Worm (Caenorhabditis elegans) whole organism, midembryonic: ENCODE results near the gene K09E3.7.

Source experiments
- T22C8.4 ChIP-seq: fragments of 200-800 bp; sonication (Bioruptor generic); IDR thresholded peaks from 2 replicates; pipeline ENCODE4 v1.3.6; 2022; ENCODE audit warnings: missing genetic modification characterization, missing compliant biosample characterization
- flt-1 ChIP-seq: fragments of 200-800 bp; sonication (Bioruptor generic); IDR thresholded peaks from 2 replicates; pipeline ENCODE4 v1.3.6; 2022; ENCODE audit warnings: missing genetic modification characterization, missing compliant biosample characterization
- klf-2 ChIP-seq: fragments of 200-800 bp; sonication (Bioruptor generic); conservative IDR thresholded peaks from 2 replicates; pipeline ENCODE4 v1.3.6; 2022; ENCODE audit warnings: missing genetic modification reagents, missing genetic modification characterization, missing compliant biosample characterization
- ztf-23 ChIP-seq: fragments of 200-800 bp; sonication (Bioruptor generic); IDR thresholded peaks from 2 replicates; pipeline ENCODE4 v1.3.6; 2022; ENCODE audit warnings: missing genetic modification reagents, missing genetic modification characterization, missing compliant biosample characterization

ce11 chrX:17151160-17151711 is 16.9 kb upstream of the K09E3.7 start, which contains the start of gene mdt-1.2:
- TF ChIP-seq flt-1 (peak; percentile 62; the same call in 1 of the 2 replicates), ztf-23 (GFP tag; lab: Robert Waterston, UW) (no peak), klf-2 (GFP tag; lab: Robert Waterston, UW) (no peak), T22C8.4 (GFP tag; lab: Robert Waterston, UW) (no peak)
